Worm (Caenorhabditis elegans): ENCODE measurements around the gene fmo-4.

DNA sequence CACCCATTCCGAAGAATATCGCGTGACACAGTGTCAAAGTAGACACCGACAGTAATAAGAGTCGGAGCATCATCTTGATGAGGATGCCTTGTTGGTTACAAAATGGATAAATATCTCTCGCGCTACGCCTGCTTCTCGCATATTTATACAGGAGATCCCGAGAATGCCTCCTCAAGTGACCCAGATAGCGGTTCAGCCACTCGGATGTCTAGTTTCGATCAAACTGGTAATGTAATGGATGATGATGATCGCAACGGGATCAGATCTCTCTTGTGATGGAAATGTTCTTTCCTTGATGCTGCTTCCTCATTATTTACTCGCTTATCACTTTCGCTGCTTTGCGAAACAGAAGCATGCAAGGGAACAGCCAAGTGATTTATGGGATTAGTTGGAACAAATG, 42.7 kb downstream of the fmo-4 start, which contains the start of gene grl-17:
- TF ChIP-seq flt-1 (GFP tag; IDR thresholded peaks at IDR 0.05) = no peak
- no peak for TF ChIP-seq ztf-23 (GFP tag; IDR thresholded peaks at IDR 0.05)
- no peak for TF ChIP-seq T22C8.4 (GFP tag; IDR thresholded peaks at IDR 0.05)
- no peak for TF ChIP-seq ref-1 (GFP tag; conservative IDR thresholded peaks at IDR 0.05)
